Worm (Caenorhabditis elegans): ENCODE data around the gene cdc-14.
A peak's percentile ranks its signal among the peaks of the same experiment; 100 is the strongest.

Gene cdc-14

ce11 chrII:5605538-5605945 is 12.3 kb upstream of the cdc-14 start (continued):
- TF ChIP-seq dpl-1 (GFP tag; optimal IDR thresholded peaks at IDR 0.05), result no peak
- TF ChIP-seq nhr-102 (tag; optimal IDR thresholded peaks at IDR 0.05), result no peak
- no peak for TF ChIP-seq set-16 (GFP tag; IDR thresholded peaks at IDR 0.05)
- no peak for TF ChIP-seq attf-4 (tag; optimal IDR thresholded peaks at IDR 0.05)
- TF ChIP-seq jun-1 (tag; optimal IDR thresholded peaks at IDR 0.05), result no peak
- no peak for TF ChIP-seq daf-19 (GFP tag; conservative IDR thresholded peaks at IDR 0.05)
- TF ChIP-seq pqm-1 (tag; optimal IDR thresholded peaks at IDR 0.05), result peak; percentile 62
- TF ChIP-seq ces-1 (GFP tag; optimal IDR thresholded peaks at IDR 0.05), result no peak
- TF ChIP-seq daf-16 (GFP tag; optimal IDR thresholded peaks at IDR 0.05), result no peak
- TF ChIP-seq daf-16 (tag; optimal IDR thresholded peaks at IDR 0.05), result peak; percentile 60
- no peak for TF ChIP-seq madf-5 (GFP tag; IDR thresholded peaks at IDR 0.05)
- TF ChIP-seq nhr-11 (tag; optimal IDR thresholded peaks at IDR 0.05), result no peak
- TF ChIP-seq T20F7.1 (GFP tag; optimal IDR thresholded peaks at IDR 0.05), result no peak
- peak; percentile 66 for TF ChIP-seq nhr-77 (tag; optimal IDR thresholded peaks at IDR 0.05)
- TF ChIP-seq mdl-1 (tag; optimal IDR thresholded peaks at IDR 0.05), result peak; percentile 27 to 84
- TF ChIP-seq F44E2.7 (GFP tag; IDR thresholded peaks at IDR 0.05), result no peak
- no peak for TF ChIP-seq lin-29 (GFP tag; IDR thresholded peaks at IDR 0.05)
- TF ChIP-seq nhr-28 (tag; optimal IDR thresholded peaks at IDR 0.05), result peak; percentile 93
- TF ChIP-seq lir-3 (tag; optimal IDR thresholded peaks at IDR 0.05), result no peak
- peak; percentile 23 to 45 for TF ChIP-seq lsy-2 (tag; optimal IDR thresholded peaks at IDR 0.05)
- TF ChIP-seq arid-1 (GFP tag; conservative IDR thresholded peaks at IDR 0.05), result no peak
- peak; percentile 72 for TF ChIP-seq mep-1 (tag; optimal IDR thresholded peaks at IDR 0.05)
- no peak for TF ChIP-seq dmd-8 (GFP tag; IDR thresholded peaks at IDR 0.05)
- TF ChIP-seq fos-1 (tag; optimal IDR thresholded peaks at IDR 0.05), result no peak
- no peak for TF ChIP-seq F26F4.8 (GFP tag; conservative IDR thresholded peaks at IDR 0.05)
- no peak for TF ChIP-seq duxl-1 (tag; optimal IDR thresholded peaks at IDR 0.05; ENCODE audit: poor library complexity)
- no peak for TF ChIP-seq ceh-44 (GFP tag; IDR thresholded peaks at IDR 0.05)
- TF ChIP-seq ctbp-1 (GFP tag; IDR thresholded peaks at IDR 0.05), result no peak
- TF ChIP-seq tra-1 (GFP tag; IDR thresholded peaks at IDR 0.05), result 0 out of 2 replicates have a peak, but pooled peaks have one; percentile 5
- TF ChIP-seq fkh-10 (GFP tag; optimal IDR thresholded peaks at IDR 0.05), result no peak
- peak; percentile 21 for TF ChIP-seq ceh-28 (tag; optimal IDR thresholded peaks at IDR 0.05)
- no peak for TF ChIP-seq Y75B8A.6 (GFP tag; IDR thresholded peaks at IDR 0.05)
- TF ChIP-seq lin-15B (tag; optimal IDR thresholded peaks at IDR 0.05), result no peak
- peak; percentile 91 for TF ChIP-seq nhr-48 (tag; optimal IDR thresholded peaks at IDR 0.05)
- no peak for TF ChIP-seq aly-2 (tag; optimal IDR thresholded peaks at IDR 0.05)
- TF ChIP-seq ceh-82 (tag; optimal IDR thresholded peaks at IDR 0.05), result no peak
- TF ChIP-seq nhr-6 (tag; optimal IDR thresholded peaks at IDR 0.05), result peak; percentile 47
- no peak for TF ChIP-seq D1046.2 (GFP tag; IDR thresholded peaks at IDR 0.05)
- TF ChIP-seq unc-62 (GFP tag; optimal IDR thresholded peaks at IDR 0.05 in 1 of 2), result peak in 1 of 2 experiments; percentile 98
- TF ChIP-seq unc-62 (tag; optimal IDR thresholded peaks at IDR 0.05), result no peak
- TF ChIP-seq nhr-237 (tag; optimal IDR thresholded peaks at IDR 0.05), result peak; percentile 21
- TF ChIP-seq nhr-111 (GFP tag; optimal IDR thresholded peaks at IDR 0.05), result no peak
- no peak for TF ChIP-seq ztf-7 (tag; optimal IDR thresholded peaks at IDR 0.05)
- no peak for TF ChIP-seq lim-7 (GFP tag; IDR thresholded peaks at IDR 0.05)
- no peak for TF ChIP-seq ztf-11 (tag; optimal IDR thresholded peaks at IDR 0.05)
- peak; percentile 58 for TF ChIP-seq mxl-3 (GFP tag; optimal IDR thresholded peaks at IDR 0.05)
- no peak for TF ChIP-seq R02D3.7 (tag; optimal IDR thresholded peaks at IDR 0.05)

All from whole organism, L4 larva.